ENCODE assay signal across 2 fruit fly cellular contexts in the genomic region with DNA sequence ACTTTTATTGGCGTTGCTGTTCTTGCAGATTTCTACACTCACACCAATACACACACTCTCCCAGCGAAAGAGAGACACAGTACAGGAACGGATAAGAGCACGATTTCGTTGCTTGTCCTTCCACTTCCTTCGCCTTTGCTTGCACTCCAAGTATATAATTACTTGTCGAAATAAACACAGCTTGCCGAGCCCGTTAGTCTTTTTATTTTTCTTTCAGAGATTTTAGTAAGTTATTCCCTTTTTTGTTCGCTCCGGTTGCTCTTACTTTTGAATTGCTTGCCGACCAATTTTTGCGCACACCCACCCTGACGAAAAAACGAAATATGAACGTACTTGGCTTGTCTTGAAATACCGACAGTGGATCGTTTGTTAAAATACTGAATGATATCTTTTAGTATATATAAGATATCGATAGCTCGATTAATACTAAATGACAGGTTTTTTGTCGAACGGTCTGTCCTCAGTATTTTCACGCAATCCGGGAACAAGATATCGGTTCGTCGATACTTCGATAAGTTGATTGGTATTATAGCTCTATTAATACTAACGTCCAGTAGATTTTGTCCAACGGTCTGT.
TF ChIP-seq lines count a peak whose summit lies in the region.

A gene (minus strand): TSS at position 332 of the 576 bp plus-strand sequence.

TF ChIP-seq in whole organism, embryonic, 481 proteins besides CTCF, POLR2A, EP300 and RAD21 (continued from another document and continues in another):
- peak; percentile 39 for TF ChIP-seq CG17186 (GFP tag; optimal IDR thresholded peaks at IDR 0.05; lab: Kevin White, UChicago)
- no peak for TF ChIP-seq CG3407 (GFP tag; optimal IDR thresholded peaks at IDR 0.05; lab: Kevin White, UChicago)
- no peak for TF ChIP-seq chm (GFP tag; IDR thresholded peaks at IDR 0.05; lab: Robert Waterston, UW)
- TF ChIP-seq CG17912 (GFP tag; optimal IDR thresholded peaks at IDR 0.05; lab: Kevin White, UChicago), result no peak
- TF ChIP-seq run (tag; optimal IDR thresholded peaks at IDR 0.05; lab: Kevin White, UChicago), result no peak
- TF ChIP-seq prd (optimal IDR thresholded peaks at IDR 0.05; lab: Kevin White, UChicago), result no peak
- no peak for TF ChIP-seq prd (GFP tag; IDR thresholded peaks at IDR 0.05; lab: Robert Waterston, UW)
- no peak for TF ChIP-seq NK7.1 (GFP tag; optimal IDR thresholded peaks at IDR 0.05; lab: Kevin White, UChicago)
- no peak for TF ChIP-seq Atf6 (GFP tag; IDR thresholded peaks at IDR 0.05; lab: Robert Waterston, UW)
- TF ChIP-seq ci (GFP tag; IDR thresholded peaks at IDR 0.05; lab: Robert Waterston, UW), result no peak
- TF ChIP-seq sqz (GFP tag; optimal IDR thresholded peaks at IDR 0.05; lab: Kevin White, UChicago), result peak; percentile 18
- no peak for TF ChIP-seq row (GFP tag; IDR thresholded peaks at IDR 0.05; lab: Robert Waterston, UW)
- TF ChIP-seq dati (GFP tag; IDR thresholded peaks at IDR 0.05; lab: Robert Waterston, UW), result no peak
- peak; percentile 73 for TF ChIP-seq nom (GFP tag; optimal IDR thresholded peaks at IDR 0.05; lab: Kevin White, UChicago)
- no peak for TF ChIP-seq mam (GFP tag; optimal IDR thresholded peaks at IDR 0.05; lab: Kevin White, UChicago)
- no peak for TF ChIP-seq Fer3 (tag; optimal IDR thresholded peaks at IDR 0.05; lab: Kevin White, UChicago)
- TF ChIP-seq CG16779 (GFP tag; IDR thresholded peaks at IDR 0.05; lab: Robert Waterston, UW), result no peak
- TF ChIP-seq grn (GFP tag; optimal IDR thresholded peaks at IDR 0.05; lab: Kevin White, UChicago), result peak; percentile 9
- TF ChIP-seq cwo (GFP tag; optimal IDR thresholded peaks at IDR 0.05; lab: Kevin White, UChicago), result no peak
- TF ChIP-seq TFAM (GFP tag; optimal IDR thresholded peaks at IDR 0.05; lab: Kevin White, UChicago), result no peak
- TF ChIP-seq B-H2 (GFP tag; optimal IDR thresholded peaks at IDR 0.05; lab: Kevin White, UChicago), result peak; percentile 36
- peak; percentile 66 for TF ChIP-seq CG2712 (tag; optimal IDR thresholded peaks at IDR 0.05; lab: Kevin White, UChicago)
- TF ChIP-seq CG2889 (GFP tag; IDR thresholded peaks at IDR 0.05; lab: Robert Waterston, UW), result no peak
- TF ChIP-seq CG17359 (tag; optimal IDR thresholded peaks at IDR 0.05; lab: Kevin White, UChicago), result no peak
- TF ChIP-seq danr (GFP tag; IDR thresholded peaks at IDR 0.05; lab: Robert Waterston, UW), result no peak
- TF ChIP-seq kay (GFP tag; optimal IDR thresholded peaks at IDR 0.05; lab: Kevin White, UChicago), result no peak
- no peak for TF ChIP-seq Hr78 (GFP tag; optimal IDR thresholded peaks at IDR 0.05; lab: Kevin White, UChicago)
- peak; percentile 63 for TF ChIP-seq CG12769 (tag; optimal IDR thresholded peaks at IDR 0.05; lab: Kevin White, UChicago)
- peak in 1 of 2 experiments; percentile 61 for TF ChIP-seq Pdp1 (GFP tag; optimal IDR thresholded peaks at IDR 0.05; lab: Kevin White, UChicago)
- no peak for TF ChIP-seq zfh1 (GFP tag; IDR thresholded peaks at IDR 0.05; lab: Robert Waterston, UW)
- TF ChIP-seq CG1792 (GFP tag; optimal IDR thresholded peaks at IDR 0.05; lab: Kevin White, UChicago), result no peak
- TF ChIP-seq unpg (GFP tag; optimal IDR thresholded peaks at IDR 0.05; lab: Kevin White, UChicago), result peak; percentile 24
- TF ChIP-seq CrebB (tag; optimal IDR thresholded peaks at IDR 0.05; lab: Kevin White, UChicago), result peak; percentile 61
- TF ChIP-seq so (GFP tag; IDR thresholded peaks at IDR 0.05; lab: Robert Waterston, UW), result no peak
- no peak for TF ChIP-seq rib (GFP tag; IDR thresholded peaks at IDR 0.05; lab: Robert Waterston, UW)
- TF ChIP-seq CG13624 (GFP tag; optimal IDR thresholded peaks at IDR 0.05; lab: Kevin White, UChicago), result peak; percentile 10
- TF ChIP-seq Ssrp (tag; optimal IDR thresholded peaks at IDR 0.05; lab: Kevin White, UChicago), result no peak
- peak; percentile 96 for TF ChIP-seq BEAF-32 (GFP tag; optimal IDR thresholded peaks at IDR 0.05; lab: Kevin White, UChicago)
- no peak for TF ChIP-seq Doc2 (GFP tag; IDR thresholded peaks at IDR 0.05; lab: Robert Waterston, UW)
- peak; percentile 13 for TF ChIP-seq CG17385 (GFP tag; optimal IDR thresholded peaks at IDR 0.05; lab: Kevin White, UChicago)
- TF ChIP-seq CG4617 (GFP tag; optimal IDR thresholded peaks at IDR 0.05; lab: Kevin White, UChicago; ENCODE audit: borderline replicate concordance), result peak; percentile 66
- TF ChIP-seq z (GFP tag; IDR thresholded peaks at IDR 0.05; lab: Robert Waterston, UW), result no peak
- TF ChIP-seq CG4707 (GFP tag; optimal IDR thresholded peaks at IDR 0.05; lab: Kevin White, UChicago), result no peak
- peak; percentile 7 for TF ChIP-seq kni (GFP tag; optimal IDR thresholded peaks at IDR 0.05; lab: Kevin White, UChicago)
- TF ChIP-seq CG12104 (GFP tag; optimal IDR thresholded peaks at IDR 0.05; lab: Kevin White, UChicago), result no peak
- peak; percentile 50 for TF ChIP-seq PHDP (tag; optimal IDR thresholded peaks at IDR 0.05; lab: Kevin White, UChicago)
- TF ChIP-seq Ptx1 (GFP tag; IDR thresholded peaks at IDR 0.05; lab: Robert Waterston, UW), result no peak
- TF ChIP-seq CG14860 (GFP tag; IDR thresholded peaks at IDR 0.05; lab: Robert Waterston, UW; ENCODE audit: partially characterized antibody), result no peak
- peak; percentile 61 for TF ChIP-seq CG12391 (tag; optimal IDR thresholded peaks at IDR 0.05; lab: Kevin White, UChicago)
- no peak for TF ChIP-seq amos (GFP tag; IDR thresholded peaks at IDR 0.05; lab: Robert Waterston, UW; ENCODE audit: partially characterized antibody)
- TF ChIP-seq stwl (tag; optimal IDR thresholded peaks at IDR 0.05; lab: Kevin White, UChicago), result peak; percentile 98
- TF ChIP-seq caup (GFP tag; optimal IDR thresholded peaks at IDR 0.05; lab: Kevin White, UChicago; ENCODE audit: severe bottlenecking), result no peak
- peak; percentile 4 for TF ChIP-seq exex (tag; optimal IDR thresholded peaks at IDR 0.05; lab: Kevin White, UChicago)
- TF ChIP-seq HLH3B (GFP tag; IDR thresholded peaks at IDR 0.05; lab: Robert Waterston, UW), result no peak
- no peak for TF ChIP-seq org-1 (GFP tag; optimal IDR thresholded peaks at IDR 0.05; lab: Kevin White, UChicago)
- TF ChIP-seq CG15601 (tag; optimal IDR thresholded peaks at IDR 0.05; lab: Kevin White, UChicago), result peak; percentile 77
- peak; percentile 21 for TF ChIP-seq CG11504 (tag; optimal IDR thresholded peaks at IDR 0.05; lab: Kevin White, UChicago)
- TF ChIP-seq toy (GFP tag; IDR thresholded peaks at IDR 0.05; lab: Robert Waterston, UW), result no peak
- no peak for TF ChIP-seq gem (tag; optimal IDR thresholded peaks at IDR 0.05; lab: Kevin White, UChicago)
- no peak for TF ChIP-seq CG11696 (GFP tag; IDR thresholded peaks at IDR 0.05; lab: Robert Waterston, UW)
- no peak for TF ChIP-seq CG3163 (GFP tag; optimal IDR thresholded peaks at IDR 0.05; lab: Kevin White, UChicago)
- TF ChIP-seq Dek (tag; optimal IDR thresholded peaks at IDR 0.05; lab: Kevin White, UChicago), result peak; percentile 25
- TF ChIP-seq CG34224 (GFP tag; IDR thresholded peaks at IDR 0.05; lab: Robert Waterston, UW; ENCODE audit: partially characterized antibody), result no peak
- peak; percentile 49 for TF ChIP-seq grau (tag; optimal IDR thresholded peaks at IDR 0.05; lab: Kevin White, UChicago)
- no peak for TF ChIP-seq ftz-f1 (GFP tag; optimal IDR thresholded peaks at IDR 0.05; lab: Kevin White, UChicago)

TF ChIP-seq in whole organism, prepupa, 60 proteins besides CTCF, POLR2A, EP300 and RAD21 (continued from another document):
- TF ChIP-seq dac (GFP tag; optimal IDR thresholded peaks at IDR 0.05; lab: Kevin White, UChicago) (no peak), Sox14 (GFP tag; optimal IDR thresholded peaks at IDR 0.05; lab: Kevin White, UChicago) (no peak), Smox (GFP tag; optimal IDR thresholded peaks at IDR 0.05; lab: Kevin White, UChicago) (peak; percentile 3), Lpt (GFP tag; optimal IDR thresholded peaks at IDR 0.05; lab: Kevin White, UChicago) (no peak), CG6163 (GFP tag; IDR thresholded peaks at IDR 0.05; lab: Robert Waterston, UW) (no peak), CG6792 (GFP tag; optimal IDR thresholded peaks at IDR 0.05; lab: Kevin White, UChicago) (no peak), cyc (GFP tag; optimal IDR thresholded peaks at IDR 0.05; lab: Kevin White, UChicago) (no peak), achi (GFP tag; optimal IDR thresholded peaks at IDR 0.05; lab: Kevin White, UChicago) (no peak), CG8632 (GFP tag; optimal IDR thresholded peaks at IDR 0.05; lab: Kevin White, UChicago) (no peak), svp (GFP tag; lab: Kevin White, UChicago) (no peak)
